Worm (Caenorhabditis elegans) whole organism, young adult: Measurements from ENCODE around the gene F42H10.3.

Source experiments
- B0035.1 ChIP-seq: sonication (generic microtip); optimal IDR thresholded peaks from 2 replicates; lab custom pipeline; 2016; ENCODE audit warnings: missing genetic modification characterization, mild to moderate bottlenecking, missing compliant biosample characterization, missing genotype, missing genetic modification reagents
- B0336.3 ChIP-seq: fragments of 200-800 bp; sonication (Bioruptor generic); IDR thresholded peaks from 2 replicates; pipeline ENCODE4 v1.3.6; 2022; ENCODE audit warnings: missing genetic modification characterization, missing compliant biosample characterization
- F23B12.7 ChIP-seq: sonication (generic microtip); optimal IDR thresholded peaks from 2 replicates; lab custom pipeline; 2017; ENCODE audit warnings: missing genetic modification characterization, mild to moderate bottlenecking, missing compliant biosample characterization, antibody characterized with exemption, moderate library complexity; ENCODE audit not compliant: insufficient read depth
- T07F8.4 ChIP-seq: sonication (generic microtip); optimal IDR thresholded peaks from 2 replicates; lab custom pipeline; 2016; ENCODE audit warnings: mild to moderate bottlenecking, missing genetic modification characterization, moderate library complexity, missing compliant biosample characterization
- Y56A3A.18 ChIP-seq: fragments of 200-800 bp; sonication (Bioruptor generic); IDR thresholded peaks from 2 replicates; pipeline ENCODE4 v1.3.6; 2022; ENCODE audit warnings: missing genetic modification reagents, missing genetic modification characterization, missing compliant biosample characterization
- Y95B8A.8 ChIP-seq: fragments of 200-800 bp; sonication (Bioruptor generic); IDR thresholded peaks from 2 replicates; pipeline ENCODE4 v1.3.6; 2022; ENCODE audit warnings: missing genetic modification reagents, missing genetic modification characterization, missing compliant biosample characterization
- attf-3 ChIP-seq: fragments of 200-800 bp; sonication (Bioruptor generic); conservative IDR thresholded peaks from 2 replicates; pipeline ENCODE4 v1.3.6; 2022; ENCODE audit warnings: missing genetic modification reagents, missing genetic modification characterization, missing compliant biosample characterization
- attf-5 ChIP-seq: fragments of 200-800 bp; sonication (Bioruptor generic); optimal IDR thresholded peaks from 2 replicates; lab custom pipeline; 2018; ENCODE audit warnings: mild to moderate bottlenecking, missing genetic modification characterization, missing compliant biosample characterization
- attf-6 ChIP-seq: fragments of 200-800 bp; sonication (Bioruptor generic); IDR thresholded peaks from 2 replicates; pipeline ENCODE4 v1.3.6; 2022; ENCODE audit warnings: missing genetic modification reagents, missing genetic modification characterization, missing compliant biosample characterization
- ccch-3 ChIP-seq: fragments of 200-800 bp; sonication (Bioruptor generic); optimal IDR thresholded peaks from 2 replicates; lab custom pipeline; 2018; ENCODE audit warnings: mild to moderate bottlenecking, missing genetic modification characterization, missing compliant biosample characterization
- ceh-79 ChIP-seq: sonication (generic microtip); optimal IDR thresholded peaks from 2 replicates; lab custom pipeline; 2017; ENCODE audit warnings: mild to moderate bottlenecking, missing genetic modification characterization, missing compliant biosample characterization
- die-1 ChIP-seq: sonication (generic microtip); optimal IDR thresholded peaks from 2 replicates; lab custom pipeline; 2016; ENCODE audit warnings: missing genotype, mild to moderate bottlenecking, missing genetic modification characterization, missing compliant biosample characterization
- dox-1 ChIP-seq: fragments of 200-800 bp; sonication (Bioruptor generic); IDR thresholded peaks from 2 replicates; pipeline ENCODE4 v1.3.6; 2022; ENCODE audit warnings: missing genetic modification reagents, missing genetic modification characterization, missing compliant biosample characterization
- egl-44 ChIP-seq: fragments of 200-800 bp; sonication (Bioruptor generic); IDR thresholded peaks from 2 replicates; pipeline ENCODE4 v1.3.6; 2022; ENCODE audit warnings: missing genetic modification reagents, missing genetic modification characterization, missing compliant biosample characterization
- him-1 ChIP-seq: sonication (generic microtip); optimal IDR thresholded peaks from 2 replicates; lab custom pipeline; 2016; ENCODE audit warnings: missing genotype, missing genetic modification reagents, missing genetic modification characterization, missing compliant biosample characterization
- hlh-12 ChIP-seq: sonication (generic microtip); optimal IDR thresholded peaks from 2 replicates; lab custom pipeline; 2016; ENCODE audit warnings: missing genetic modification characterization, missing compliant biosample characterization
- hmg-1.2 ChIP-seq: fragments of 200-800 bp; sonication (Bioruptor generic); IDR thresholded peaks from 2 replicates; pipeline ENCODE4 v1.3.6; 2022; ENCODE audit warnings: missing genetic modification reagents, missing genetic modification characterization, missing compliant biosample characterization
- lin-26 ChIP-seq: fragments of 200-800 bp; sonication (Bioruptor generic); IDR thresholded peaks from 2 replicates; pipeline ENCODE4 v1.3.6; 2022; ENCODE audit warnings: missing genetic modification reagents, missing genetic modification characterization, missing compliant biosample characterization
- lin-40 ChIP-seq: sonication (generic microtip); optimal IDR thresholded peaks from 2 replicates; lab custom pipeline; 2016; ENCODE audit warnings: missing genetic modification characterization, mild to moderate bottlenecking, missing compliant biosample characterization, missing genotype, missing genetic modification reagents
- lsy-27 ChIP-seq: sonication (generic microtip); optimal IDR thresholded peaks from 2 replicates; lab custom pipeline; 2017; ENCODE audit warnings: missing genetic modification characterization, mild to moderate bottlenecking, missing compliant biosample characterization, antibody characterized with exemption, missing genotype, borderline replicate concordance; ENCODE audit not compliant: insufficient read depth
- madf-10 ChIP-seq: sonication (generic microtip); optimal IDR thresholded peaks from 2 replicates; lab custom pipeline; 2016; ENCODE audit warnings: mild to moderate bottlenecking, missing genetic modification characterization, missing compliant biosample characterization
- mel-28 ChIP-seq: sonication (generic microtip); optimal IDR thresholded peaks from 2 replicates; lab custom pipeline; 2016; ENCODE audit warnings: borderline replicate concordance, mild to moderate bottlenecking, missing genetic modification characterization, missing compliant biosample characterization
- nfya-2 ChIP-seq: fragments of 200-800 bp; sonication (Bioruptor generic); IDR thresholded peaks from 2 replicates; pipeline ENCODE4 v1.3.6; 2022; ENCODE audit warnings: missing genetic modification reagents, missing genetic modification characterization, missing compliant biosample characterization
- nfyb-1 ChIP-seq: fragments of 200-800 bp; sonication (Bioruptor generic); IDR thresholded peaks from 2 replicates; pipeline ENCODE4 v1.3.6; 2022; ENCODE audit warnings: missing genetic modification reagents, missing genetic modification characterization, missing compliant biosample characterization
- nhr-120 ChIP-seq: fragments of 200-800 bp; sonication (Bioruptor generic); IDR thresholded peaks from 2 replicates; pipeline ENCODE4 v1.3.6; 2022; ENCODE audit warnings: missing genetic modification characterization, missing compliant biosample characterization
- nhr-179 ChIP-seq: sonication (generic microtip); optimal IDR thresholded peaks from 2 replicates; lab custom pipeline; 2016; ENCODE audit warnings: mild to moderate bottlenecking, missing genetic modification characterization, missing compliant biosample characterization
- nhr-90 ChIP-seq: sonication (generic microtip); optimal IDR thresholded peaks from 2 replicates; lab custom pipeline; 2016; ENCODE audit warnings: missing genotype, mild to moderate bottlenecking, missing genetic modification characterization, missing compliant biosample characterization
- pbrm-1 ChIP-seq: fragments of 200-800 bp; sonication (Bioruptor generic); IDR thresholded peaks from 2 replicates; pipeline ENCODE4 v1.3.6; 2022; ENCODE audit warnings: missing genetic modification reagents, missing genetic modification characterization, missing compliant biosample characterization
- rec-8 ChIP-seq, 2 experiments: sonication (generic microtip); optimal IDR thresholded peaks; 2 replicates each; lab custom pipeline; 2016; ENCODE audit warnings: mild to moderate bottlenecking in 2 of 2, missing genetic modification characterization in 2 of 2, missing genetic modification reagents in 2 of 2, missing genotype in 2 of 2, missing biosample characterization in 1 of 2, missing compliant biosample characterization in 1 of 2, moderate library complexity in 1 of 2
- sdz-38 ChIP-seq: sonication (generic microtip); optimal IDR thresholded peaks from 2 replicates; lab custom pipeline; 2016; ENCODE audit warnings: missing genotype, missing genetic modification characterization, missing compliant biosample characterization
- snpc-1.1 ChIP-seq: sonication (generic microtip); optimal IDR thresholded peaks from 2 replicates; lab custom pipeline; 2017; ENCODE audit warnings: missing genetic modification characterization, mild to moderate bottlenecking, missing compliant biosample characterization, antibody characterized with exemption, moderate library complexity, missing genotype, missing genetic modification reagents; ENCODE audit not compliant: insufficient read depth
- snpc-3.4 ChIP-seq: sonication (generic microtip); optimal IDR thresholded peaks from 2 replicates; lab custom pipeline; 2017; ENCODE audit warnings: missing genetic modification characterization, mild to moderate bottlenecking, missing compliant biosample characterization, antibody characterized with exemption, moderate library complexity, missing genotype, missing genetic modification reagents
- snpc-4 ChIP-seq, 5 experiments: fragments of 150-350 bp in 1 of 5; sonication (generic microtip) in 4 of 5; optimal IDR thresholded peaks; 2 replicates each; lab custom pipeline; 2014 to 2018; ENCODE audit warnings: missing genetic modification characterization in 5 of 5, missing biosample characterization in 3 of 5, antibody characterized with exemption in 2 of 5, mild to moderate bottlenecking in 2 of 5, missing compliant biosample characterization in 2 of 5, missing genotype in 2 of 5, moderate library complexity in 2 of 5, missing genetic modification reagents in 1 of 5
- somi-1 ChIP-seq: fragments of 200-800 bp; sonication (Bioruptor generic); optimal IDR thresholded peaks from 2 replicates; lab custom pipeline; 2018; ENCODE audit warnings: mild to moderate bottlenecking, missing genetic modification characterization, missing compliant biosample characterization
- sptf-2 ChIP-seq: fragments of 200-800 bp; sonication (Bioruptor generic); optimal IDR thresholded peaks from 2 replicates; lab custom pipeline; 2018; ENCODE audit warnings: mild to moderate bottlenecking, missing genetic modification characterization, missing compliant biosample characterization
- tbp1 ChIP-seq: fragments of 200-800 bp; sonication (Bioruptor generic); optimal IDR thresholded peaks from 2 replicates; lab custom pipeline; 2018; ENCODE audit warnings: mild to moderate bottlenecking, missing genetic modification characterization, missing compliant biosample characterization
- xnd-1 ChIP-seq: sonication (generic microtip); optimal IDR thresholded peaks from 2 replicates; lab custom pipeline; 2016; ENCODE audit warnings: missing genotype, missing genetic modification reagents, missing genetic modification characterization, missing compliant biosample characterization

Gene F42H10.3

ce11 chrIII:8483853-8484252, at the start of gene F42H10.3:
TSS of gene F42H10.3 (plus strand) at chrIII:8484153.
- TF ChIP-seq die-1 (tag; lab: Kevin White, UChicago) (no peak), him-1 (no peak), attf-6 (GFP tag; lab: Robert Waterston, UW) (no peak)
- TF ChIP-seq, all 124 proteins: peak for 0

DNA sequence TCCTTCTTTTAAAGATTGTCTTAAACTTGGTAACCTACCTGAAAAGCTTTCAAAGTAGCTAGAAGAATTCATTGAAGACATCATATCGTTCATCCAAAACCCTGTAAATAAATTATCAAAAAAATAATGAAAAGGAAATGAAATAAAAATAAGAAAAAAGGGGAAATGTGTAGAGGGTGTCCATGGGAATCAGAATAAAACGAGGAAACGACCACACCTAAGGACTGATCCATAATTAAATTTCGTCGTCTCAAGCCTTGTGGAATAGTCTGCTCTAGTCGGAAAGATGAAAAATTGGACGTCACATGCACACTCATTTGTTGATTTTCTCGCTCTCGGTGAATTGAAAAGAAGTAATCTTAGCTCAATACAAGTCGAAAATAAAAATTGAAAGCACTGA, 48.9 kb upstream of the F42H10.3 start, which contains the start of gene ZK1236.9:
ZK1236.9 (minus strand) TSS at position 101 of the 400 bp plus-strand sequence.
- TF ChIP-seq nfya-2 (no peak), xnd-1 (tag; lab: Kevin White, UChicago) (no peak), B0336.3 (GFP tag; lab: Robert Waterston, UW) (no peak)

DNA sequence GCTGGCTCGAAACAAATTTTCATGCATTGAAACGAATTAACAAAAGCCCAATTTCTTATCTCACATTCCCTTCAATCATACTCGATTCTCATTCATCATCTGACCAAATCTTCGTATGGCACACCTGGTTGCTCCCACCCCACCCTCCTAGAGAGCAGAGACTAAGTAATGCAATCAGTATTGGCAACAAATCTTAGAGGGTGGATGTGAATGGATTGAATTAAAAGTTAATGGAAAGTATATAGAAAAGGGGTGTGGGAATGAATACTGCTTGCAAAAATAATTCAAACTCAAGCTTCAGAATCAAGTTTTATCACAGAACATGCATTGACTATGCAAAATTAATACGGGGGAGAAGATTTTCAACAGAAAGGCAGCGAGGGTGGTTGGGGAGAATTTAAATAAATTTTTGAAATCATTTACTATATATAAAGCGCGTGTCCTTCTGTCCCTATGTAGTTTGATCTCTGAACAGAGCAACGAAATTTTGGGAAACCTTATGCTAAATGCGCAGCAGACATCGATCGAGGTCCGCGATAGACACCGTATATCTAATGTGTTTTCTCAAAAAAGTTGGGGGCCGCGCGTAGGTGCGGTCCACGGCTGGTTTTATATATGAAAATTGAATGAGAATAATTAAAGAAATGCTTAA, 46.1 kb upstream of the F42H10.3 start:
- no peak for TF ChIP-seq somi-1 (GFP tag; lab: Kevin White, UChicago)
- TF ChIP-seq Y56A3A.18: no peak
- no peak for TF ChIP-seq attf-5
- no peak for TF ChIP-seq dox-1 (GFP tag; lab: Robert Waterston, UW)
- no peak for TF ChIP-seq nhr-120 (GFP tag; lab: Robert Waterston, UW)
- 0 out of 2 replicates have a peak, but pooled peaks have one; percentile 22 for TF ChIP-seq hmg-1.2
- peak; percentile 30 for TF ChIP-seq snpc-1.1 (tag; lab: Kevin White, UChicago)
- TF ChIP-seq tbp1 (GFP tag; lab: Kevin White, UChicago): no peak
- no peak for TF ChIP-seq sptf-2
- no peak for TF ChIP-seq lin-40 (tag; lab: Kevin White, UChicago)
- TF ChIP-seq ceh-79: no peak
- no peak for TF ChIP-seq lin-26 (GFP tag; lab: Robert Waterston, UW)
- no peak for TF ChIP-seq pbrm-1 (GFP tag; lab: Robert Waterston, UW)
- peak; percentile 33 for TF ChIP-seq snpc-4 (GFP tag; optimal IDR thresholded peaks at IDR 0.05; lab: Kevin White, UChicago)
- TF ChIP-seq snpc-4 (tag; optimal IDR thresholded peaks at IDR 0.05; lab: Kevin White, UChicago): peak in 2 of 4 experiments; percentile 61 to 81
- TF ChIP-seq B0336.3 (GFP tag; lab: Robert Waterston, UW): 0 out of 2 replicates have a peak, but pooled peaks have one; percentile 11
- TF ChIP-seq madf-10 (tag; lab: Kevin White, UChicago): no peak
- no peak for TF ChIP-seq hlh-12 (tag; lab: Kevin White, UChicago)
- TF ChIP-seq lsy-27 (tag; lab: Kevin White, UChicago): no peak
- TF ChIP-seq snpc-3.4 (tag; lab: Kevin White, UChicago): no peak
- TF ChIP-seq, all 124 proteins: peak for 4

ce11 chrIII:8439312-8439711, 44.6 kb upstream of the F42H10.3 start, which contains the start of gene pqn-96:
TSS of gene pqn-96 (minus strand) at chrIII:8439412.
- TF ChIP-seq F23B12.7 (tag; lab: Kevin White, UChicago) (no peak), attf-3 (GFP tag; lab: Robert Waterston, UW) (no peak), B0035.1 (tag; lab: Kevin White, UChicago) (no peak), mel-28 (tag; lab: Kevin White, UChicago) (no peak), nhr-179 (tag; lab: Kevin White, UChicago) (no peak), Y95B8A.8 (GFP tag; lab: Robert Waterston, UW) (no peak), T07F8.4 (tag; lab: Kevin White, UChicago) (no peak), nhr-120 (GFP tag; lab: Robert Waterston, UW) (no peak), nhr-90 (no peak), sdz-38 (tag; lab: Kevin White, UChicago) (no peak), rec-8 (tag; optimal IDR thresholded peaks at IDR 0.05; lab: Kevin White, UChicago) (no peak), ccch-3 (GFP tag; lab: Kevin White, UChicago) (no peak), nfyb-1 (GFP tag; lab: Robert Waterston, UW) (no peak), egl-44 (GFP tag; lab: Robert Waterston, UW) (no peak)
